Fruit fly (Drosophila melanogaster) whole organism, adult: Measurements from ENCODE around the gene Mulk.

ENCODE experiments used
- CG11617 ChIP-seq: fragments of 200-800 bp; sonication (Bioruptor generic); optimal IDR thresholded peaks from 2 replicates; lab custom pipeline; 2017; ENCODE audit warnings: mild to moderate bottlenecking, missing biosample characterization, missing genetic modification reagents, missing genetic modification characterization
- CG12768 ChIP-seq: fragments of 200-800 bp; sonication (Bioruptor generic); optimal IDR thresholded peaks from 2 replicates; lab custom pipeline; 2017; ENCODE audit warnings: missing biosample characterization, missing genetic modification characterization, mild to moderate bottlenecking, moderate library complexity, missing genetic modification reagents
- CG14711 ChIP-seq: fragments of 200-800 bp; sonication (Bioruptor generic); optimal IDR thresholded peaks from 2 replicates; lab custom pipeline; 2018; ENCODE audit warnings: missing biosample characterization, mild to moderate bottlenecking, missing genetic modification characterization, moderate library complexity
- CG1620 ChIP-seq: fragments of 200-800 bp; sonication (Bioruptor generic); optimal IDR thresholded peaks from 2 replicates; lab custom pipeline; 2016; ENCODE audit warnings: missing biosample characterization, missing genetic modification characterization
- CG33017 ChIP-seq: fragments of 200-800 bp; sonication (Bioruptor generic); optimal IDR thresholded peaks from 2 replicates; lab custom pipeline; 2018; ENCODE audit warnings: missing biosample characterization, mild to moderate bottlenecking, missing genetic modification characterization, moderate library complexity
- CG5204 ChIP-seq: fragments of 200-800 bp; sonication (Bioruptor generic); optimal IDR thresholded peaks from 2 replicates; lab custom pipeline; 2016; ENCODE audit warnings: missing biosample characterization, missing genetic modification characterization
- CG7045 ChIP-seq: fragments of 200-800 bp; sonication (Bioruptor generic); optimal IDR thresholded peaks from 2 replicates; lab custom pipeline; 2017; ENCODE audit warnings: missing biosample characterization, mild to moderate bottlenecking, missing genetic modification characterization
- CG7101 ChIP-seq: fragments of 200-800 bp; sonication (Bioruptor generic); optimal IDR thresholded peaks from 2 replicates; lab custom pipeline; 2018; ENCODE audit warnings: missing biosample characterization, mild to moderate bottlenecking, missing genetic modification characterization, moderate library complexity
- Clk ChIP-seq: fragments of 200-800 bp; sonication (Bioruptor generic); optimal IDR thresholded peaks from 2 replicates; lab custom pipeline; 2017; ENCODE audit warnings: missing biosample characterization, missing genetic modification characterization
- Crg-1 ChIP-seq: fragments of 200-800 bp; sonication (Bioruptor generic); optimal IDR thresholded peaks from 2 replicates; lab custom pipeline; 2016; ENCODE audit warnings: missing biosample characterization, missing genetic modification characterization
- Hr96 ChIP-seq: fragments of 200-800 bp; sonication (Bioruptor generic); optimal IDR thresholded peaks from 2 replicates; lab custom pipeline; 2016; ENCODE audit warnings: missing biosample characterization, missing genetic modification characterization
- Mnt ChIP-seq: fragments of 200-800 bp; sonication (Bioruptor generic); optimal IDR thresholded peaks from 2 replicates; lab custom pipeline; 2016; ENCODE audit warnings: missing biosample characterization, mild to moderate bottlenecking, missing genetic modification characterization
- bab1 ChIP-seq: fragments of 200-800 bp; sonication (Bioruptor generic); optimal IDR thresholded peaks from 3 replicates; lab custom pipeline; 2019; ENCODE audit warnings: missing biosample characterization, mild to moderate bottlenecking, missing genetic modification characterization, moderate library complexity
- cic ChIP-seq: fragments of 200-800 bp; sonication (Bioruptor generic); optimal IDR thresholded peaks from 2 replicates; lab custom pipeline; 2017; ENCODE audit warnings: missing biosample characterization, mild to moderate bottlenecking, missing genetic modification characterization, moderate library complexity
- cnc ChIP-seq, 2 experiments: fragments of >200 bp; optimal IDR thresholded peaks; 2 replicates each; lab custom pipeline; 2017
- kay ChIP-seq: fragments of 200-800 bp; sonication (Bioruptor generic); peaks from one replicate; lab custom pipeline; 2016; ENCODE audit warnings: missing biosample characterization, missing genetic modification characterization, borderline replicate concordance
- ovo ChIP-seq: fragments of 200-800 bp; sonication (Bioruptor generic); optimal IDR thresholded peaks from 2 replicates; lab custom pipeline; 2016; ENCODE audit warnings: missing biosample characterization, missing genetic modification characterization
- pad ChIP-seq: fragments of 200-800 bp; sonication (Bioruptor generic); optimal IDR thresholded peaks from 3 replicates; lab custom pipeline; 2017; ENCODE audit warnings: missing biosample characterization, missing genetic modification characterization, mild to moderate bottlenecking, moderate library complexity, missing genetic modification reagents
- tj ChIP-seq: fragments of 200-800 bp; sonication (Bioruptor generic); optimal IDR thresholded peaks from 3 replicates; lab custom pipeline; 2017; ENCODE audit warnings: missing biosample characterization, mild to moderate bottlenecking, missing genetic modification characterization, moderate library complexity
- toe ChIP-seq: fragments of 200-800 bp; sonication (Bioruptor generic); optimal IDR thresholded peaks from 2 replicates; lab custom pipeline; 2016; ENCODE audit warnings: missing biosample characterization, missing genetic modification characterization

The Mulk gene

DNA sequence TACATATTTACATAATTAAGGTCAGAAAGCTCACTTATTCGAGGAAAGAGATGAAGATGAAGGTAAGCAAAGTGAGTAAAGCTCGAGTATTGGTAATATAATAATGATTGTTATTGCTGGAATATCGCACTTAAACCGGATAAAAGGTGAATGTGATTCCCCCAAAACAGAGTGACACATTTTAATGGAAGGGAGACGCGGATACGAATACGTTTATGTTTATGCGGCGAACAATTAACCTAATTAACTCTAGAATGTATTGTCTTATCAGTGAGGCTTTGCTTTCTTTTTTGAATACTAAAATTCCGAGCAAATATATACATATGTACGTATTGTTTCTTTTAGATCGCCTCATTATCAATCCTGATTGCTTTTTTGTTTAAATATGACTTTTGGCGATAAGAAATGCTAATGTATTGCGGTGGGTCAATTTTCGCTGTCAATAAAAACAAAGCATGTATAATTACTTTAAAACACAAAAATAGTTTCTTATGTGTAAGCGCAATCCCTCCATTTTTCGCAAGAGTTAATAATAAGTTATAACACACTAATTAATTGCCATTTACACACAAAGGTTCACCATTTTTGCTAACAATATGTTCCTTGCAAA, 35.8 kb downstream of the Mulk start:
- TF ChIP-seq kay: peak; percentile 64
- TF ChIP-seq CG11617 (GFP tag; lab: Kevin White, UChicago): no peak

- peak; percentile 91 for TF ChIP-seq bab1
- TF ChIP-seq Hr96: no peak
- TF ChIP-seq cic: peak; percentile 22
- peak; percentile 36 for TF ChIP-seq Crg-1 (GFP tag; lab: Kevin White, UChicago)
- peak; percentile 23 for TF ChIP-seq Clk (GFP tag; lab: Kevin White, UChicago)
- TF ChIP-seq CG7045 (GFP tag; lab: Kevin White, UChicago): peak; percentile 64
- peak; percentile 51 for TF ChIP-seq ovo
- TF ChIP-seq Mnt (GFP tag; lab: Kevin White, UChicago): peak; percentile 58
- TF ChIP-seq CG33017: peak; percentile 61
- no peak for TF ChIP-seq CG5204
- TF ChIP-seq CG14711 (tag; lab: Kevin White, UChicago): peak; percentile 77
- TF ChIP-seq cnc (optimal IDR thresholded peaks at IDR 0.05; lab: Kevin White, UChicago): no peak
- peak; percentile 96 for TF ChIP-seq kay
- TF ChIP-seq tj (GFP tag; lab: Kevin White, UChicago): peak; percentile 72
- peak; percentile 59 for TF ChIP-seq CG11617 (GFP tag; lab: Kevin White, UChicago)
- peak; percentile 58 for TF ChIP-seq pad (GFP tag; lab: Kevin White, UChicago)
- TF ChIP-seq CG7101 (tag; lab: Kevin White, UChicago): peak; percentile 81
- TF ChIP-seq CG12768 (GFP tag; lab: Kevin White, UChicago): peak; percentile 69
- no peak for TF ChIP-seq toe (GFP tag; lab: Kevin White, UChicago)
- TF ChIP-seq CG1620: peak; percentile 57
Observed at dm6 chr2L:10306518-10307260, 36.8 kb downstream of the Mulk start, which contains the start of the genes CG5390 and CG4968. TSS of gene CG5390 (minus strand) at chr2L:10306594. TSS of gene CG4968 (plus strand) at chr2L:10306922.

DNA sequence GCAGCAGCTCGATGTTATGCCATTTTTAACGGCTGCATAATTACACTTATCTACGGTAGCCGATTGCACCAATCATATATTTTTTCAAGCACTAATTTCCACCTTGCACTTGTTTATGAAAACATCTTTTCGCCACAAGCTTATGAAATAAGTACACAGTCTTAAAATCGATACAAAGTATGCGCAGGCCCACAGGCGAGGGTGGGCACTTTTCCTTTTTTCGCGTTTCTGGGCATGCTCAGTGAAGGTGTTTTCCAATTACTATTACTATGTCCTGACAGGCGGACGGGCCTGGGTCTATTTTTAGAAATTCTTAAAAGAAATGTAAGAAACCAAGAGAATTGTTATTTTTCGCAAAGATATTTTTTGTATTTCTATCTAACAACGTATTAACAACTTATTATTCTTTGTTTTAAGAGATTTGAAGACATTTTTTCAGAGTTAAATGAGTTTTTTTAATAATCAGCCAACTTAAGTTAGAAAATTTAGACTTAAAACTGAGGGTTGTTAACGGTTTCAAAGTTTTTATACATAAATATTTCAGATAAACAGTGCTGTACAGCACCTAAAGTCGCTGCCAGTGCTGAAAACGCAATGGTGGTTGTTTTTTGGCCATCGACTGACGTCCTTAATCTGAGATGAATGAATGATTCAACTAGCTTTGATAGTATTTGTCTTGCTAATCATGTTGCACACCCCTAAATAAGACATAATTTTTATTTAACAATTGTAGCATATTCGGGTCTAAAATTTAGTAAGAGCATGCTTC, 40.9 kb downstream of the Mulk start, which contains the start of gene Cdk5alpha:
Gene Cdk5alpha, minus strand, starts transcription at position 343 of the 769 bp plus-strand sequence.
- TF ChIP-seq bab1 (no peak), cic (peak; percentile 3)

DNA sequence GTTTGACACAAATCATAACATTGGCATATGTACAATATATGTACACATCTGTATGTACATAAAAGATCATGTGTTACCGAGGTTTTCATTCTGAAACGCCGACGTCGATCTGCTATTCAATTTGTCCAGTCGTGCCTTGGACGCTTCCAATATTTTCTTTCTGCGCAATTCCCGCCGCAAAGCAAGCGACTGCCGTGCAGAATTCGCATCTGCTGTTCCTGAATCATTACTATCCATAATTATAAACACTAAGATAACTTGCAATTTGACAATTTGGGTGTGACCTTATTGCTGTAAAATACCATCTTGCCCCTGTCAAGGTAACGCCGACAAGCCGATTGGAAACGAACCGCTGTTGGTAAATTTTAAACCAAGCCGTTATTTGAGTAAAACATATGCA, 42.0 kb downstream of the Mulk start:
- TF ChIP-seq bab1 (peak; percentile 32), tj (GFP tag; lab: Kevin White, UChicago) (no peak), Mnt (GFP tag; lab: Kevin White, UChicago) (peak; percentile 39)

DNA sequence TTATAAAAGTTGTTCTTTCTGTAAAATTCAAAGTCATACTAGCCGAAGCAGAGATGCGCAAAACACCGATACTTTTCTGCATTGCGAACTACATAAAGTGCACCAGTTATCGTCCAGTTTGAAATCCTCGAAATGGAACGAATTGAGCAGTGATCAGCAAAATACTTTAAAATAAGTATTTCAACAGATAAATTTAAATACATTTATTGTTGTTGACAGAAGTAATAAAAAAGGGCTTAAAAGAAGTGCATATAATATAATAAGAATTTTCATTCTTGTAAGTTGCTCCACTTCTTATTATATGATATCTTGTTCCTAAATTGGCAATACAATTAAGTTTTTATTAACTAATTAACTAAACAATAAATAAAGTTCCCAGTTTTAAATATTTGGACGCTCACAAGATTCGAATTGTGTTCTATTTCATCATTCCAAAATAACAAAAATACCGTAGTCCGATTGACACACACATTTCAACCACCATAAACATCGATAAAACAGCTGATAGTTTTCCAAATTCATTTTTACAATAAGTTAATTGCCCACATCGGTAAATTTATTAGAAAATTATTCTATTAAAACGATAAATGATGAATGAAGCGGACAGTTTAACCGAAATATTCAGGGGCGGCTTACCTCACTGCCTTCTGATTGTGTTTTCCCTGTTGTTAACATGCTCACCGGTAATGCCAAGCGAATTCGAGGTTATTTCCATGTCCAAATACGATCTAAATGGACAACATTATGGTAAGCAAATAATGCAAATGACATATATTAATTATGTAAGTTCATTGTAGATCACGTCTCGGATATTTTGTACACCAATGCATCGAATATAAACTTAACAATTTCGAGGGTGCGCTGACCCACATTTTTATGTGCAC, 44.7 kb downstream of the Mulk start, which contains the start of the genes Usp14 and CG4972:
Gene Usp14, minus strand, starts transcription at position 70 of the 884 bp plus-strand sequence.
Gene CG4972, plus strand, starts transcription at position 466 of the 884 bp plus-strand sequence.
- TF ChIP-seq tj (GFP tag; lab: Kevin White, UChicago): peak; percentile 5
- no peak for TF ChIP-seq bab1
- TF ChIP-seq kay: peak; percentile 74
- TF ChIP-seq CG11617 (GFP tag; lab: Kevin White, UChicago): peak; percentile 19
- TF ChIP-seq CG1620: peak; percentile 37

DNA sequence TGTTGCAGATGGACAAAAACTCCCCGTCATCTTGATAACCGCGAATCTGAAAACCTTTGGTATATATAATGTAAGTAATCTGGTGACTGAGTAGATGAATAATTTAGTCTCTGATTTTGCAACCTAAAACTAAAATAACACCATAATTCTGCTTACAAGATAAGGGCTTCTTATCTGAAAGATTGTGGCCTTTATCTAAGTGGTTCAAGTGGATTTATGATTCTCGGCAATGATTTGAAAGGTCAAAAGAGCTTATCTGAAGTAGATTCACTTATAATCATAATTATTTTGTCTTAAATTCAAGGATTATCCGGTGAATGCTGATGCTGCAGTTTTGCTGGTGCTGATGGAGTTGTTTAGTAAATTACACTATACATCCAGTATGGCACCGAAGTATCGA, 46.0 kb downstream of the Mulk start:
- no peak for TF ChIP-seq Mnt (GFP tag; lab: Kevin White, UChicago)
- peak; percentile 88 for TF ChIP-seq kay
- no peak for TF ChIP-seq ovo
- no peak for TF ChIP-seq Hr96
